Worm (Caenorhabditis elegans) whole organism, L3 larva: ENCODE results near the gene C26B2.7.

ENCODE experiments used
- unc-62 ChIP-seq: fragments of 150-350 bp; sonication (generic microtip); optimal IDR thresholded peaks from 4 replicates; lab custom pipeline; 2014; ENCODE audit warnings: missing biosample characterization, missing genetic modification reagents, missing genetic modification characterization
- ztf-4 ChIP-seq: fragments of 150-350 bp; optimal IDR thresholded peaks from 2 replicates; lab custom pipeline; 2014; ENCODE audit warnings: missing biosample characterization, missing genetic modification characterization

ce11 chrIV:8052694-8053093, 36.6 kb downstream of the C26B2.7 start:
- TF ChIP-seq unc-62 (GFP tag; lab: Kevin White, UChicago) = no peak
- TF ChIP-seq ztf-4 (tag; lab: Kevin White, UChicago) = no peak
